Fruit fly (Drosophila melanogaster) whole organism, pupa: Measurements from ENCODE around the gene cort.

ENCODE experiments used
- CG10348 ChIP-seq: fragments of 200-800 bp; sonication (Bioruptor generic); IDR thresholded peaks from 2 replicates; pipeline ENCODE4 v1.3.6; 2022; ENCODE audit warnings: missing biosample characterization, missing genetic modification characterization
- CG12605 ChIP-seq: fragments of 200-800 bp; sonication (Bioruptor generic); IDR thresholded peaks from 2 replicates; pipeline ENCODE4 v1.3.6; 2022; ENCODE audit warnings: missing biosample characterization, missing genetic modification characterization
- CG15710 ChIP-seq: fragments of 200-800 bp; sonication (Bioruptor generic); optimal IDR thresholded peaks from 2 replicates; lab custom pipeline; 2018; ENCODE audit warnings: missing biosample characterization, mild to moderate bottlenecking, missing genetic modification characterization, moderate library complexity
- CG32121 ChIP-seq: fragments of 200-800 bp; sonication (Bioruptor generic); IDR thresholded peaks from 2 replicates; pipeline ENCODE4 v1.3.6; 2022; ENCODE audit warnings: missing biosample characterization, missing genetic modification characterization
- CG9948 ChIP-seq: fragments of 200-800 bp; sonication (Bioruptor generic); optimal IDR thresholded peaks from 2 replicates; lab custom pipeline; 2018; ENCODE audit warnings: missing biosample characterization, mild to moderate bottlenecking, missing genetic modification characterization, moderate library complexity
- EcR ChIP-seq: fragments of 200-800 bp; sonication (Bioruptor generic); optimal IDR thresholded peaks from 3 replicates; lab custom pipeline; 2019; ENCODE audit warnings: missing biosample characterization, missing genetic modification characterization, mild to moderate bottlenecking, moderate library complexity, missing genetic modification reagents
- Ets98B ChIP-seq: fragments of 200-800 bp; sonication (Bioruptor generic); IDR thresholded peaks from 2 replicates; pipeline ENCODE4 v1.3.6; 2022; ENCODE audit warnings: missing biosample characterization, missing genetic modification characterization
- Pif1B ChIP-seq: fragments of 200-800 bp; sonication (Bioruptor generic); optimal IDR thresholded peaks from 3 replicates; lab custom pipeline; 2016; ENCODE audit warnings: missing biosample characterization, missing genetic modification characterization
- Snoo ChIP-seq: fragments of 200-800 bp; sonication (Bioruptor generic); optimal IDR thresholded peaks from 3 replicates; lab custom pipeline; 2017; ENCODE audit warnings: missing biosample characterization, mild to moderate bottlenecking, missing genetic modification characterization, inconsistent platforms
- fd96Ca ChIP-seq: fragments of 200-800 bp; sonication (Bioruptor generic); IDR thresholded peaks from 3 replicates; pipeline ENCODE4 v1.3.6; 2022; ENCODE audit warnings: missing biosample characterization, missing genetic modification characterization
- gl ChIP-seq: fragments of 200-800 bp; sonication (Bioruptor generic); optimal IDR thresholded peaks from 2 replicates; lab custom pipeline; 2018; ENCODE audit warnings: missing biosample characterization, mild to moderate bottlenecking, missing genetic modification characterization
- rn ChIP-seq: fragments of 200-800 bp; sonication (Bioruptor generic); IDR thresholded peaks from 2 replicates; pipeline ENCODE4 v1.3.6; 2022; ENCODE audit warnings: missing biosample characterization, missing genetic modification characterization

- TF ChIP-seq rn (GFP tag; lab: Robert Waterston, UW) (no peak), gl (tag; lab: Kevin White, UChicago) (no peak), CG9948 (peak; percentile 27), Snoo (tag; lab: Kevin White, UChicago) (peak; percentile 42), CG15710 (tag; lab: Kevin White, UChicago) (peak; percentile 39), CG12605 (GFP tag; lab: Robert Waterston, UW) (no peak), CG10348 (GFP tag; lab: Robert Waterston, UW) (no peak), Pif1B (GFP tag; lab: Kevin White, UChicago) (no peak), CG32121 (GFP tag; lab: Robert Waterston, UW) (peak; percentile 36), EcR (GFP tag; lab: Kevin White, UChicago) (no peak), Ets98B (GFP tag; lab: Robert Waterston, UW) (no peak; the same call in 1 of the 2 replicates), fd96Ca (peak; percentile 6; the same call in 1 of the 3 replicates)
These were observed 8.6 kb downstream of the cort start, which contains the start of gene Galt for dm6 chr2L:6667719-6668325.
